Worm (Caenorhabditis elegans): ENCODE measurements around the gene F19B6.1.

- TF ChIP-seq nhr-11 (tag; optimal IDR thresholded peaks at IDR 0.05) (no peak), che-1 (tag; optimal IDR thresholded peaks at IDR 0.05) (no peak), hlh-13 (GFP tag; optimal IDR thresholded peaks at IDR 0.05) (no peak)
Observed at ce11 chrIV:12350235-12350634, 14.4 kb upstream of the F19B6.1 start.
